Worm (Caenorhabditis elegans) whole organism, L2 larva: Measurements from ENCODE around the gene msp-56.

Experiments
- C34F6.9 ChIP-seq: fragments of 150-350 bp; optimal IDR thresholded peaks from 2 replicates; lab custom pipeline; 2014; ENCODE audit warnings: missing biosample characterization, missing genetic modification characterization
- F13H6.1 ChIP-seq: sonication (generic microtip); optimal IDR thresholded peaks from 2 replicates; lab custom pipeline; 2016; ENCODE audit warnings: missing genetic modification characterization, missing compliant biosample characterization
- ZK546.5 ChIP-seq: sonication (generic microtip); optimal IDR thresholded peaks from 2 replicates; lab custom pipeline; 2017; ENCODE audit warnings: missing biosample characterization, missing genetic modification characterization
- aly-2 ChIP-seq: fragments of 150-350 bp; optimal IDR thresholded peaks from 2 replicates; lab custom pipeline; 2014; ENCODE audit warnings: missing biosample characterization, missing genetic modification characterization
- ceh-16 ChIP-seq: fragments of 150-350 bp; optimal IDR thresholded peaks from 2 replicates; lab custom pipeline; 2014; ENCODE audit warnings: missing biosample characterization, missing genetic modification characterization
- ceh-82 ChIP-seq: fragments of 150-350 bp; optimal IDR thresholded peaks from 2 replicates; lab custom pipeline; 2014; ENCODE audit warnings: missing biosample characterization, missing genetic modification characterization
- elt-1 ChIP-seq: fragments of 150-350 bp; optimal IDR thresholded peaks from 2 replicates; lab custom pipeline; 2014; ENCODE audit warnings: missing biosample characterization, missing genetic modification characterization
- elt-3 ChIP-seq: sonication (generic microtip); optimal IDR thresholded peaks from 2 replicates; lab custom pipeline; 2017; ENCODE audit warnings: missing biosample characterization, missing genetic modification characterization
- fos-1 ChIP-seq: fragments of 150-350 bp; optimal IDR thresholded peaks from 2 replicates; lab custom pipeline; 2014; ENCODE audit warnings: missing biosample characterization, missing genetic modification characterization
- lin-11 ChIP-seq: fragments of 150-350 bp; sonication (generic microtip); optimal IDR thresholded peaks from 2 replicates; lab custom pipeline; 2014; ENCODE audit warnings: missing biosample characterization, missing genetic modification characterization, inconsistent platforms, mixed read lengths
- lin-39 ChIP-seq: fragments of 150-350 bp; optimal IDR thresholded peaks from 2 replicates; lab custom pipeline; 2014; ENCODE audit warnings: missing biosample characterization, missing genetic modification reagents, missing genetic modification characterization
- lsy-2 ChIP-seq, 2 experiments: fragments of 150-350 bp in 1 of 2; sonication (generic microtip) in 1 of 2; optimal IDR thresholded peaks; 2 replicates each; lab custom pipeline; 2014 to 2017; ENCODE audit warnings: missing biosample characterization in 2 of 2, missing genetic modification characterization in 2 of 2
- mab-5 ChIP-seq: fragments of 150-350 bp; optimal IDR thresholded peaks from 2 replicates; lab custom pipeline; 2014; ENCODE audit warnings: missing biosample characterization, missing genetic modification characterization
- mbf-1 ChIP-seq: sonication (generic microtip); optimal IDR thresholded peaks from 2 replicates; lab custom pipeline; 2017; ENCODE audit warnings: missing biosample characterization, missing genetic modification characterization
- nhr-10 ChIP-seq: sonication (generic microtip); optimal IDR thresholded peaks from 2 replicates; lab custom pipeline; 2017; ENCODE audit warnings: missing biosample characterization, missing genetic modification characterization
- nhr-11 ChIP-seq: fragments of 150-350 bp; optimal IDR thresholded peaks from 2 replicates; lab custom pipeline; 2014; ENCODE audit warnings: missing biosample characterization, missing genetic modification characterization
- nhr-12 ChIP-seq: fragments of 150-350 bp; optimal IDR thresholded peaks from 2 replicates; lab custom pipeline; 2014; ENCODE audit warnings: missing biosample characterization, missing genetic modification characterization
- nhr-129 ChIP-seq: fragments of 150-350 bp; optimal IDR thresholded peaks from 2 replicates; lab custom pipeline; 2014; ENCODE audit warnings: missing biosample characterization, missing genetic modification characterization
- nhr-237 ChIP-seq: fragments of 150-350 bp; optimal IDR thresholded peaks from 2 replicates; lab custom pipeline; 2014; ENCODE audit warnings: missing biosample characterization, missing genetic modification characterization
- peb-1 ChIP-seq: fragments of 150-350 bp; optimal IDR thresholded peaks from 2 replicates; lab custom pipeline; 2014; ENCODE audit warnings: missing biosample characterization, missing genetic modification characterization
- sem-4 ChIP-seq: fragments of 150-350 bp; optimal IDR thresholded peaks from 2 replicates; lab custom pipeline; 2014; ENCODE audit warnings: missing biosample characterization, missing genetic modification reagents, missing genetic modification characterization
- sma-9 ChIP-seq, 2 experiments: fragments of 150-350 bp in 1 of 2; sonication (generic microtip) in 1 of 2; optimal IDR thresholded peaks; 2 replicates each; lab custom pipeline; 2014 to 2016; ENCODE audit warnings: missing genetic modification characterization in 2 of 2, mild to moderate bottlenecking in 1 of 2, missing biosample characterization in 1 of 2, missing compliant biosample characterization in 1 of 2, missing genetic modification reagents in 1 of 2, moderate library complexity in 1 of 2
- snpc-4 ChIP-seq: fragments of 150-350 bp; optimal IDR thresholded peaks from 2 replicates; lab custom pipeline; 2014; ENCODE audit warnings: missing biosample characterization, missing genetic modification characterization
- unc-55 ChIP-seq: fragments of 150-350 bp; sonication (generic microtip); optimal IDR thresholded peaks from 3 replicates; lab custom pipeline; 2014; ENCODE audit warnings: missing biosample characterization, missing genetic modification reagents, missing genetic modification characterization
- zag-1 ChIP-seq: fragments of 150-350 bp; optimal IDR thresholded peaks from 2 replicates; lab custom pipeline; 2014; ENCODE audit warnings: missing biosample characterization, missing genetic modification characterization
- ztf-1 ChIP-seq: fragments of 200-800 bp; sonication (Bioruptor generic); conservative IDR thresholded peaks from 2 replicates; pipeline ENCODE4 v1.3.6; 2022; ENCODE audit warnings: missing genetic modification characterization, missing compliant biosample characterization
- ztf-11 ChIP-seq: sonication (generic microtip); optimal IDR thresholded peaks from 2 replicates; lab custom pipeline; 2017; ENCODE audit warnings: missing biosample characterization, missing genetic modification characterization

Gene msp-56

DNA sequence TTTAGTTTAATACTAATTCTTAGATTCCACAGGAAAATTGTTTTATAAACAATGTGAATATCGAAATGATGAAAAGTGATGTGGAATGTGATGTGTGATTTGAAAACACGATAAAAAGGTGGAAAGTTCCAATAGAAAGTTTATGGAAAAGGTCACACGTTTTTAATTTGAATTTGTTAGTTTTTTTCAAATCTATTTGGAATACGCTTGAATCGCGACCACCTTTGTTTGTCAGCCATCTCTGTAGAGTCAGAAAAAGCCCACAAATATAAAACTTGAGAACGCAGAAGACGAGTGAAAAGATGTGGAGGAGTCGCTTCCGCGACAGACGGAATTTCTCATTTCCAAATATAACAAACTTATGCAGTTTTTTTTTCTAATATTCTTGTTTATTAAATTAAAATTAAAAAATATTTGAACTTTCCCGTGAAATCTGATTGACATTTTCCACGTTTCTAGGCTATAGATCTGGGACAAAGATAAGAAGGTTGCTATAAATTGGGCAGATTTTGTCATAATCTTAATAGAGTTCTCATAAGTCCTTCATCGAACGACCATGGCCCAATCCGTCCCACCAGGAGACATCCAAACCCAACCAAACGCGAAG lies at the start of gene msp-56, which contains the start of gene kin-24:
Gene msp-56, plus strand, starts transcription at position 557 of the 607 bp plus-strand sequence.
Gene kin-24, minus strand, starts transcription at position 101 of the 607 bp plus-strand sequence.
- TF ChIP-seq unc-55 (no peak), elt-3 (no peak), mab-5 (tag; lab: Kevin White, UChicago) (no peak)
- TF ChIP-seq, all 48 proteins: peak for 0

DNA sequence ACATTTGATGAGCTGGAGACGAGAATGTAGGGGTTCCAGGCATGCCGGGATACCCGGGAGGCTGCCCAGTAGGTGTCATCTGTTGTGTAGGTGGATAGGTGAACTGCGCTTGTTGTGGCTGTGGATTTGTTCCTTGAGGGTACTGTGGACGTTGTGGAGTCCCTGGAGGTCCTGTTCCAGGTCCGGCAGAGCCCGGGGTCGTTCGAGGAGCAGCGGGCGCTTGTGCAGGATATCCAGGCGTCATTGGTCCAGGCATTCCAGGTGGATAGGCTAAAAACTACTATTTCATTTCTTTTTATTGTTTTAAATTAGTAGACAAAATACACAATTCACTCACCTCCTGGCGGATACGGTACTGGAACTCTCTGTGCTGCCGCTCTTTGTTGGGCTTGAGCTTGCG lies 46.1 kb upstream of the msp-56 start:
- TF ChIP-seq ZK546.5 (tag; lab: Kevin White, UChicago) (no peak), sem-4 (tag; lab: Kevin White, UChicago) (no peak), elt-1 (tag; lab: Kevin White, UChicago) (no peak)

DNA sequence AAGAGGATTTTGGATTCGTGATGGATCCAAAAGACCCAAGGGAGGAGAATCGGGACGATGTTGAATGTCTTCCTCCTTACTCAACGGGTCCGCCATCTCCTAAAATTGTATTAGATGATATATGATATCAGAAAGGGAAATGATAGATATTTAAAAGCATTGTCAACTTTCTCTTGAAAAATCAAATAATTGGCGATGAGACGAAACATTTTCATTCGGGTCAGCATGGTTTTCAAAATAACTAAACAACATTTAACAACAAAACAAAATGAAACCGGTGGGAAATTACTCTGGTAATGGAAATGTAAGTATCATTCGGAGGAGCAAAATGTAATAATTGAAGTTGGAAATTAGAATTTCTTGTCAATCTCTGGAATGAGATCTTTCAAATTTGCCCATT lies 44.8 kb upstream of the msp-56 start, which contains the start of gene pis-1:
Gene pis-1, minus strand, starts transcription at position 101 of the 400 bp plus-strand sequence.
- no peak for TF ChIP-seq nhr-129
- TF ChIP-seq nhr-10 (tag; lab: Kevin White, UChicago), result no peak
- TF ChIP-seq snpc-4, result no peak
- no peak for TF ChIP-seq sma-9 (GFP tag; optimal IDR thresholded peaks at IDR 0.05; lab: Kevin White, UChicago)
- TF ChIP-seq sma-9 (tag; optimal IDR thresholded peaks at IDR 0.05; lab: Kevin White, UChicago), result no peak
- TF ChIP-seq lin-11, result no peak
- TF ChIP-seq ceh-16 (tag; lab: Kevin White, UChicago), result no peak
- TF ChIP-seq nhr-12, result no peak
- no peak for TF ChIP-seq nhr-237 (tag; lab: Kevin White, UChicago)

DNA sequence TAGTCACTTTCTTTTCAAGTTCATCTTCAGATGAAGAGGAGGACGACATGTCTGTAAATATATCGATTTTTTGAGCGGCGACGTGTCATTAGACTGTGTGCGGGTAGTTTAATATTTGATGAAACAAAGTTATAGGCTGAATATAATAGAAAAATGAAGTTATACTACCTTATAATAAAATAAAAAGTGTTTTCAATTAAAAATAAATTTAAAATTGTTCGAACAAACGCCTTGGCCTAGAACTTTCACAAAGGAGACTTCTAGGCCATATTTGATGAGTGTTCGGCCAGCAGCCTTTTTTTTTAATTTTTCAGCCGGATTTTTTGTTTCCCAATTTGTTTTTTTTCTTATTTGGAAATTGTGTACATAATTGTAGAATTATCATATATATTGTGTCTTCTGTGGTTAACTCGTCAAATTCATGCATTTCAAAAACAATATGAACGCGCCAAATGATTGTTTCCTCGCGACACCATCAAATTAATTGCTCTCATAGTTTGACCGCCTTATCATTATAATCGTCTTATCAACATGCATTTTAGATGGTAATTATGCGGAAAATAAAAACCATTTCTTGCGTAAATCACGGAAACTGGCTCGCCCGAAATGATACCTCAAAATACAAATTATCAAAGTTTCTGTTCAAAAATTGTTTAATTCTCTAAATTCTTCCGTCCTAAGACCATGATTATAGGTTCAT lies 43.9 kb upstream of the msp-56 start, which contains the start of gene T13F2.2:
Gene T13F2.2, minus strand, starts transcription at position 51 of the 700 bp plus-strand sequence.
- no peak for TF ChIP-seq ceh-82
- TF ChIP-seq sma-9 (GFP tag; optimal IDR thresholded peaks at IDR 0.05; lab: Kevin White, UChicago), result peak; percentile 33
- no peak for TF ChIP-seq sma-9 (tag; optimal IDR thresholded peaks at IDR 0.05; lab: Kevin White, UChicago)
- peak; percentile 12 for TF ChIP-seq F13H6.1 (tag; lab: Kevin White, UChicago)
- TF ChIP-seq ztf-11 (tag; lab: Kevin White, UChicago), result no peak
- TF ChIP-seq fos-1, result peak; percentile 51
- peak in 1 of 2 experiments; percentile 22 for TF ChIP-seq lsy-2 (tag; optimal IDR thresholded peaks at IDR 0.05; lab: Kevin White, UChicago)
- TF ChIP-seq C34F6.9 (tag; lab: Kevin White, UChicago), result peak; percentile 8

DNA sequence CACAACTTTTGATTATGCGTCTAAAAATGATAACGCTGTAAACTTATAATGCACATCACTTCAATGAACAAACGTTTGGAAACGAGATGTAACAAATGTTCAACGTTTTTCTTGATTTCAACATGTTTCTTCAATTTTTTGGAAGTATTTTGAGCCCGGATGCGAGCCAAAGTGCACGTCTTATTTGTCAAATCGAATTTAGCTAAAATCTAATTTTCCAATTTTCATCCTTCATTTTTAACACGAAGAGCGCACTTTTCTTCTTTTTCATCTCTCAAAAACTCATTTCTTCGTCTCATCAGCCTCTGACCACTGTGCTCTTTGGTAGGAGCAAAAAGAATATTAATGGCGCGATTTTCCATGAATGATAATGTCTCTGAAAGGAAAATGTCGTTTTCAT lies 43.0 kb upstream of the msp-56 start:
- TF ChIP-seq sem-4 (tag; lab: Kevin White, UChicago) (no peak), nhr-129 (no peak), ceh-82 (no peak), ztf-11 (tag; lab: Kevin White, UChicago) (no peak), mab-5 (tag; lab: Kevin White, UChicago) (no peak), zag-1 (no peak), lsy-2 (tag; optimal IDR thresholded peaks at IDR 0.05; lab: Kevin White, UChicago) (no peak), snpc-4 (no peak), F13H6.1 (tag; lab: Kevin White, UChicago) (no peak), sma-9 (GFP tag; optimal IDR thresholded peaks at IDR 0.05; lab: Kevin White, UChicago) (peak; percentile 17), sma-9 (tag; optimal IDR thresholded peaks at IDR 0.05; lab: Kevin White, UChicago) (no peak), fos-1 (no peak), peb-1 (tag; lab: Kevin White, UChicago) (no peak), aly-2 (tag; lab: Kevin White, UChicago) (no peak), C34F6.9 (tag; lab: Kevin White, UChicago) (peak; percentile 17), lin-39 (tag; lab: Kevin White, UChicago) (no peak)

DNA sequence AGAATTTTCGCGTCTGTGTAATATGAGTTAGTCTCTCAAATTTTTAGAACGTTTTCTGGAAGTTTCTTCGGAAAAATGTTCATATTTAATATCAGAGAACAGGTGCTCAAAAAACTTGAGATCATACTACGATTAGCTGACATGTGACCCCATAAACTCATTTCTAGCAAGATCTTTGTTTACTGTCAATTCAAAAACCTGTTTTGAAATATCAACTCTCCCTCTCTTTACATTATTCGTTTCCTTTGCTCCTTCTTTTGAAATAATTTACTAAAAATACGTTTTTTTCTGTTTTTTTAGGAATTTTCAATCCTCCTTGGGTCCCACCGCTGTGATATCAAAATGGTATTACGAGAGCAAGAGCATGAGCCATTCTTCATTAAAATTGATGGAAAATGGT lies 42.2 kb upstream of the msp-56 start, which contains the start of gene fat-4:
Gene fat-4, plus strand, starts transcription at position 301 of the 400 bp plus-strand sequence.
- TF ChIP-seq C34F6.9 (tag; lab: Kevin White, UChicago) (no peak), mbf-1 (no peak), sem-4 (tag; lab: Kevin White, UChicago) (no peak), ztf-1 (GFP tag; lab: Robert Waterston, UW) (no peak), nhr-11 (tag; lab: Kevin White, UChicago) (no peak)
